Worm (Caenorhabditis elegans) whole organism, young adult: ENCODE data around the gene F13B12.3.

Experiments used
- B0261.1 ChIP-seq: sonication (generic microtip); optimal IDR thresholded peaks from 2 replicates; lab custom pipeline; 2016; ENCODE audit warnings: mild to moderate bottlenecking, missing genetic modification characterization, moderate library complexity, missing compliant biosample characterization
- C17E4.6 ChIP-seq: fragments of 200-800 bp; sonication (Bioruptor generic); IDR thresholded peaks from 2 replicates; pipeline ENCODE4 v1.3.6; 2022; ENCODE audit warnings: missing genetic modification reagents, missing genetic modification characterization, missing compliant biosample characterization
- F55B11.4 ChIP-seq: sonication (generic microtip); optimal IDR thresholded peaks from 2 replicates; lab custom pipeline; 2016; ENCODE audit warnings: missing compliant biosample characterization, missing genetic modification characterization, borderline replicate concordance; ENCODE audit not compliant: insufficient read depth
- K12H6.12 ChIP-seq: fragments of 200-800 bp; sonication (Bioruptor generic); optimal IDR thresholded peaks from 2 replicates; lab custom pipeline; 2018; ENCODE audit warnings: mild to moderate bottlenecking, missing genetic modification characterization, missing compliant biosample characterization
- T26A5.8 ChIP-seq: sonication (generic microtip); optimal IDR thresholded peaks from 2 replicates; lab custom pipeline; 2016; ENCODE audit warnings: missing genetic modification characterization, missing compliant biosample characterization
- Y79H2A.3 ChIP-seq: fragments of 200-800 bp; sonication (Bioruptor generic); conservative IDR thresholded peaks from 2 replicates; pipeline ENCODE4 v1.3.6; 2022; ENCODE audit warnings: missing genetic modification reagents, missing genetic modification characterization, missing compliant biosample characterization
- aptf-3 ChIP-seq: fragments of 200-800 bp; sonication (Bioruptor generic); IDR thresholded peaks from 2 replicates; pipeline ENCODE4 v1.3.6; 2022; ENCODE audit warnings: missing genetic modification characterization, missing compliant biosample characterization
- atf-7 ChIP-seq: sonication (generic microtip); optimal IDR thresholded peaks from 2 replicates; lab custom pipeline; 2017; ENCODE audit warnings: mild to moderate bottlenecking, missing genetic modification characterization, missing compliant biosample characterization
- attf-3 ChIP-seq: fragments of 200-800 bp; sonication (Bioruptor generic); conservative IDR thresholded peaks from 2 replicates; pipeline ENCODE4 v1.3.6; 2022; ENCODE audit warnings: missing genetic modification reagents, missing genetic modification characterization, missing compliant biosample characterization
- bed-1 ChIP-seq: fragments of 200-800 bp; sonication (Bioruptor generic); IDR thresholded peaks from 2 replicates; pipeline ENCODE4 v1.3.6; 2022; ENCODE audit warnings: missing genetic modification reagents, missing genetic modification characterization, missing compliant biosample characterization
- bed-2 ChIP-seq: fragments of 200-800 bp; sonication (Bioruptor generic); IDR thresholded peaks from 2 replicates; pipeline ENCODE4 v1.3.6; 2022; ENCODE audit warnings: missing genetic modification reagents, missing genetic modification characterization, missing compliant biosample characterization
- die-1 ChIP-seq: sonication (generic microtip); optimal IDR thresholded peaks from 2 replicates; lab custom pipeline; 2016; ENCODE audit warnings: missing genotype, mild to moderate bottlenecking, missing genetic modification characterization, missing compliant biosample characterization
- dpl-1 ChIP-seq: fragments of 150-350 bp; optimal IDR thresholded peaks from 2 replicates; lab custom pipeline; 2014; ENCODE audit warnings: missing biosample characterization, missing genetic modification reagents, missing genetic modification characterization
- efl-1 ChIP-seq: fragments of 150-350 bp; optimal IDR thresholded peaks from 2 replicates; lab custom pipeline; 2014; ENCODE audit warnings: missing biosample characterization, missing genetic modification reagents, missing genetic modification characterization
- gei-17 ChIP-seq: fragments of 200-800 bp; sonication (Bioruptor generic); optimal IDR thresholded peaks from 2 replicates; lab custom pipeline; 2018; ENCODE audit warnings: mild to moderate bottlenecking, missing genetic modification characterization, missing compliant biosample characterization
- hmg-1.2 ChIP-seq: fragments of 200-800 bp; sonication (Bioruptor generic); IDR thresholded peaks from 2 replicates; pipeline ENCODE4 v1.3.6; 2022; ENCODE audit warnings: missing genetic modification reagents, missing genetic modification characterization, missing compliant biosample characterization
- let-607 ChIP-seq, 2 experiments: fragments of 200-800 bp in 1 of 2; sonication (Bioruptor generic) in 1 of 2; sonication (generic microtip) in 1 of 2; optimal IDR thresholded peaks; 2 replicates each; lab custom pipeline; 2016 to 2018; ENCODE audit warnings: mild to moderate bottlenecking in 2 of 2, missing compliant biosample characterization in 2 of 2, missing genetic modification characterization in 2 of 2, moderate library complexity in 2 of 2, missing genotype in 1 of 2
- lin-26 ChIP-seq: fragments of 200-800 bp; sonication (Bioruptor generic); IDR thresholded peaks from 2 replicates; pipeline ENCODE4 v1.3.6; 2022; ENCODE audit warnings: missing genetic modification reagents, missing genetic modification characterization, missing compliant biosample characterization
- lsl-1 ChIP-seq: fragments of 200-800 bp; sonication (Bioruptor generic); optimal IDR thresholded peaks from 2 replicates; lab custom pipeline; 2018; ENCODE audit warnings: mild to moderate bottlenecking, missing genetic modification characterization, moderate library complexity, missing compliant biosample characterization
- madf-10 ChIP-seq: sonication (generic microtip); optimal IDR thresholded peaks from 2 replicates; lab custom pipeline; 2016; ENCODE audit warnings: mild to moderate bottlenecking, missing genetic modification characterization, missing compliant biosample characterization
- madf-6 ChIP-seq: fragments of 200-800 bp; sonication (Bioruptor generic); IDR thresholded peaks from 2 replicates; pipeline ENCODE4 v1.3.6; 2022; ENCODE audit warnings: missing genetic modification reagents, missing genetic modification characterization, missing compliant biosample characterization
- nfya-1 ChIP-seq: sonication (generic microtip); optimal IDR thresholded peaks from 2 replicates; lab custom pipeline; 2017; ENCODE audit warnings: antibody characterized with exemption, missing compliant biosample characterization, missing genetic modification characterization, borderline replicate concordance; ENCODE audit not compliant: insufficient read depth
- nhr-80 ChIP-seq: sonication (generic microtip); optimal IDR thresholded peaks from 2 replicates; lab custom pipeline; 2016; ENCODE audit warnings: missing genetic modification characterization, missing compliant biosample characterization
- nhr-90 ChIP-seq: sonication (generic microtip); optimal IDR thresholded peaks from 2 replicates; lab custom pipeline; 2016; ENCODE audit warnings: missing genotype, mild to moderate bottlenecking, missing genetic modification characterization, missing compliant biosample characterization
- pha-4 ChIP-seq: fragments of 150-350 bp; sonication (generic microtip); optimal IDR thresholded peaks from 2 replicates; lab custom pipeline; 2014; ENCODE audit warnings: missing biosample characterization, missing genetic modification reagents, missing genetic modification characterization
- repo-1 ChIP-seq: sonication (generic microtip); optimal IDR thresholded peaks from 2 replicates; lab custom pipeline; 2017; ENCODE audit warnings: mild to moderate bottlenecking, missing genetic modification characterization, missing compliant biosample characterization
- snpc-1.3 ChIP-seq: sonication (generic microtip); optimal IDR thresholded peaks from 2 replicates; lab custom pipeline; 2017; ENCODE audit warnings: missing genetic modification characterization, mild to moderate bottlenecking, missing compliant biosample characterization, antibody characterized with exemption, moderate library complexity, missing genotype, missing genetic modification reagents; ENCODE audit not compliant: insufficient read depth
- sptf-2 ChIP-seq: fragments of 200-800 bp; sonication (Bioruptor generic); optimal IDR thresholded peaks from 2 replicates; lab custom pipeline; 2018; ENCODE audit warnings: mild to moderate bottlenecking, missing genetic modification characterization, missing compliant biosample characterization
- tbx-9 ChIP-seq: sonication (generic microtip); optimal IDR thresholded peaks from 2 replicates; lab custom pipeline; 2016; ENCODE audit warnings: borderline replicate concordance, missing genetic modification characterization, inconsistent platforms, missing compliant biosample characterization
- unc-62 ChIP-seq: fragments of 150-350 bp; optimal IDR thresholded peaks from 2 replicates; lab custom pipeline; 2014; ENCODE audit warnings: missing biosample characterization, missing genetic modification reagents, missing genetic modification characterization
- ztf-18 ChIP-seq: sonication (generic microtip); optimal IDR thresholded peaks from 2 replicates; lab custom pipeline; 2016; ENCODE audit warnings: missing genotype, mild to moderate bottlenecking, missing genetic modification characterization, missing compliant biosample characterization

The F13B12.3 gene

DNA sequence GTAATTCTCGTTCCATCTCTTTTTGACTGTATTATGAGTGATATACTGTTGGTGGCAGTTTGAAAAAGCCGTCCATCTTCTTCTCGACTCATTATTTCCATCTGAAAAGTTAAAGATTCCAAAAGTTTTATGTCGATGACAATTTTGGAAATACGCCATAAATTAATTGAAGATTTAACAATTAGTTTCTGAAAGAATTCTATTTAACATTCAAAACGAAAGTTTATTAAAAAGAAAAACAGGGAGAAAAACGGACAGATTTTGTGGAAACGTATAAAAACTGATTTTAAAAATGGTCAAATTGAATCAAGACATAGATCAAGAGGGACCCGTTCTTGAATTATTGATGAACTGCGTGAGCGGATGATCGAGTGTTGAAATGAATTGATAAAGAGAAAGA, 25.1 kb upstream of the F13B12.3 start, which contains the start of gene R10H10.7:
Gene R10H10.7, minus strand, starts transcription at position 101 of the 400 bp plus-strand sequence.
- no peak for TF ChIP-seq ztf-18 (tag; lab: Kevin White, UChicago)
- TF ChIP-seq atf-7 (tag; lab: Kevin White, UChicago), result no peak
- TF ChIP-seq snpc-1.3 (tag; lab: Kevin White, UChicago), result no peak
- TF ChIP-seq T26A5.8 (tag; lab: Kevin White, UChicago), result no peak
- TF ChIP-seq aptf-3 (GFP tag; lab: Robert Waterston, UW), result no peak
- TF ChIP-seq lsl-1 (GFP tag; lab: Kevin White, UChicago), result no peak

DNA sequence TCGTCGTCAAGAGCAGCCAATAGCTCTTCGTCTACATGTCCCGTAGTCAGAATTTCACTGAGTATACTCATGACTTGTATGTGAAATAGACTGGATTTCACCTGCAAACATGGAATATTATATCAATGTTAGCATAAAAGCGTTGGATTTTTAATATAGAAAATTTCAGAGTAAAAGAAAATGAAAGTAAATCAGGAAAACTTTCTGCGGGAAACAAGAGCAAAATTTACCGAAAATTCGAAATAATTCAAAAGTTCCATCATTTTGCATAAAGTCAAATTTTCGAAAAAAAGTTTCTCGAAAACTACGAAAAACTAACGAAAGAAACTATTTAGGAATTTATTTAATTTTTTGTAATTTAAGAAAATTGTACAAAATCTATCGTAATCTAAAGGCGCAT, 21.1 kb upstream of the F13B12.3 start, which contains the start of gene F13B12.6:
Gene F13B12.6, minus strand, starts transcription at position 101 of the 400 bp plus-strand sequence.
- TF ChIP-seq madf-6 (GFP tag; lab: Robert Waterston, UW) (no peak), dpl-1 (GFP tag; lab: Kevin White, UChicago) (no peak), pha-4 (tag; lab: Kevin White, UChicago) (no peak), sptf-2 (GFP tag; lab: Kevin White, UChicago) (no peak), tbx-9 (no peak), let-607 (tag; optimal IDR thresholded peaks at IDR 0.05; lab: Kevin White, UChicago) (no peak), efl-1 (GFP tag; lab: Kevin White, UChicago) (no peak), repo-1 (no peak), madf-10 (tag; lab: Kevin White, UChicago) (no peak), unc-62 (no peak), nhr-90 (tag; lab: Kevin White, UChicago) (no peak), die-1 (tag; lab: Kevin White, UChicago) (no peak), bed-1 (GFP tag; lab: Robert Waterston, UW) (no peak), B0261.1 (no peak), nhr-80 (no peak), K12H6.12 (tag; lab: Kevin White, UChicago) (no peak), atf-7 (tag; lab: Kevin White, UChicago) (no peak)

DNA sequence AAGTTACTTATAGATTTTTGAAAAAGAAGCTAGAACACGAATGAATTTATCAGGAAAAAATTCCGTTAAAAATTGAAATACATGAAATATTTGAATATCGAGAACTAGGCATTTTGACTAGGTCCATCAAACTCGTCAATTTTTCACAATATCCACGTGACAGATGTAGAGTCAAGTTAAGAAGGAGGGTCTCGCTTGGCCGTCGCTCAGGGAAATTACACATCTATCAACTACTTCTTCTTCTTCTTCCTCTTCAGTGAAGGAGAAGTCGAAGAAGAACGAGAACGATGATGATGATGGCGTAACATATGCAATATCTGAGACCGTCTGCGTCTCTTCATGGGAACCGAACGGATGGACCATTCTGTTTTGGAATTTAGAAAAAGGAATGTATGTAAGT, 19.0 kb upstream of the F13B12.3 start:
- TF ChIP-seq hmg-1.2 (GFP tag; lab: Robert Waterston, UW), result peak; percentile 33; the same call in 1 of the 2 replicates
- no peak for TF ChIP-seq dpl-1 (GFP tag; lab: Kevin White, UChicago)
- TF ChIP-seq lin-26 (GFP tag; lab: Robert Waterston, UW), result no peak

DNA sequence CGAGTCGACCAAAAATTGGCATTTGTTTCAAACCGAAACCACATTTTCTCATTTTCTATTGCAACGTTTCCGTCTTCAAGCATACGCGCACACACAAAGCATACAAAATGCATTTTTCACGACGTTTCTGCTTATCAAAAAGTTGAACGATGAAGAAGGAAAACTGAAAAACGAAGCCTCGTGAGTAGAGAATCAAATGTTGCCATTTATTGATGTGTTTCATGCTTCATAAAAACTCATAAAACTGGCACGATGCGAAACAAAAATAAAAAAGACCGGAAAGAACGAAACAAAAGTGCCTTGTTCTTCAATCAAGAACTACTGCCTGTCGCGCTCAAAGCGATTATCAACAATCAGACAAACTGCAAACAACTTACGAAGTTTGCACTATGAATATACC, 18.5 kb upstream of the F13B12.3 start:
- TF ChIP-seq C17E4.6 (GFP tag; lab: Robert Waterston, UW), result no peak
- TF ChIP-seq nfya-1 (tag; lab: Kevin White, UChicago), result no peak
- peak; percentile 86 for TF ChIP-seq nhr-80
- TF ChIP-seq Y79H2A.3 (GFP tag; lab: Robert Waterston, UW), result no peak
- TF ChIP-seq bed-2 (GFP tag; lab: Robert Waterston, UW), result no peak
- TF ChIP-seq F55B11.4, result no peak
- TF ChIP-seq gei-17 (GFP tag; lab: Kevin White, UChicago), result no peak
- TF ChIP-seq, all 124 proteins: peak for 1

DNA sequence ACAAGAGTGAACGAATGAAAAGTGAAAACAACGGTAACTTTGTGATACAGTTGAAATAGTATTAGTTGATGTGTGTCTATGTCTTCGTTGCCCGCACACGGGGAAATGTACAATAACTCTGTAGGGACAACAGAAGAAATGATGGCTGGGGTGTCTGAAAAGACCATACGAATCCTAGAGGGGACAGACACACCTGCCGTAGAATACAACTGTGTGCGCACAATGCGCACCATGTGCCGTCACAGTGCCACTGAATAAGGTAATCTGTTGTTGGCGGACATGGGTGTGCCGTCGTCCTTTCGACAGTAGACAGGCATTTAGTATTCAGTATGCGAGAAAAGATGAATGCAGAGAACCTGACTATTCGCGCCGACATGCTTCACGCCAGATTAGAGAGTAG, 17.7 kb upstream of the F13B12.3 start:
- TF ChIP-seq attf-3 (peak; percentile 50; the same call in 1 of the 2 replicates), atf-7 (tag; lab: Kevin White, UChicago) (no peak), hmg-1.2 (GFP tag; lab: Robert Waterston, UW) (peak; percentile 53; the same call in 1 of the 2 replicates)
